Fruit fly (Drosophila melanogaster) whole organism, embryonic: ENCODE measurements around the gene Desi.

ENCODE experiments used
- Aef1 ChIP-seq: fragments of 200-800 bp; sonication (Bioruptor generic); IDR thresholded peaks from 3 replicates; pipeline ENCODE4 v1.3.6; 2022; ENCODE audit warnings: missing biosample characterization, missing genetic modification characterization
- Bdp1 ChIP-seq: fragments of 200-800 bp; sonication (Bioruptor generic); optimal IDR thresholded peaks from 3 replicates; lab custom pipeline; 2016; ENCODE audit warnings: missing biosample characterization, missing genetic modification characterization
- C15 ChIP-seq: fragments of 200-800 bp; sonication (Bioruptor generic); IDR thresholded peaks from 3 replicates; pipeline ENCODE4 v1.3.6; 2022; ENCODE audit warnings: missing biosample characterization, missing genetic modification characterization
- CG10147 ChIP-seq: fragments of 200-800 bp; sonication (Bioruptor generic); optimal IDR thresholded peaks from 2 replicates; lab custom pipeline; 2019; ENCODE audit warnings: missing biosample characterization, mild to moderate bottlenecking, missing genetic modification characterization, moderate library complexity
- CG10654 ChIP-seq: fragments of 200-800 bp; sonication (Bioruptor generic); optimal IDR thresholded peaks from 2 replicates; lab custom pipeline; 2016; ENCODE audit warnings: missing biosample characterization, missing genetic modification characterization
- CG12744 ChIP-seq: fragments of 200-800 bp; sonication (Bioruptor generic); optimal IDR thresholded peaks from 2 replicates; lab custom pipeline; 2016; ENCODE audit warnings: missing biosample characterization, missing genetic modification characterization
- CG14667 ChIP-seq: fragments of 200-800 bp; sonication (Bioruptor generic); IDR thresholded peaks from 2 replicates; pipeline ENCODE4 v1.3.6; 2022; ENCODE audit warnings: missing biosample characterization, missing genetic modification characterization
- CG14860 ChIP-seq: fragments of 200-800 bp; sonication (Bioruptor generic); IDR thresholded peaks from 3 replicates; pipeline ENCODE4 v1.3.6; 2022; ENCODE audit warnings: missing biosample characterization, missing genetic modification characterization; ENCODE audit not compliant: partially characterized antibody
- CG14965 ChIP-seq: fragments of 200-800 bp; sonication (Bioruptor generic); optimal IDR thresholded peaks from 2 replicates; lab custom pipeline; 2016; ENCODE audit warnings: missing biosample characterization, missing genetic modification characterization, borderline replicate concordance
- CG17186 ChIP-seq: fragments of 200-800 bp; sonication (Bioruptor generic); optimal IDR thresholded peaks from 3 replicates; lab custom pipeline; 2017; ENCODE audit warnings: missing biosample characterization, missing genetic modification reagents, missing genetic modification characterization
- CG2678 ChIP-seq: fragments of 200-800 bp; sonication (Bioruptor generic); optimal IDR thresholded peaks from 3 replicates; lab custom pipeline; 2019; ENCODE audit warnings: missing biosample characterization, mild to moderate bottlenecking, missing genetic modification characterization, moderate library complexity
- CG34224 ChIP-seq: fragments of 200-800 bp; sonication (Bioruptor generic); IDR thresholded peaks from 3 replicates; pipeline ENCODE4 v1.3.6; 2022; ENCODE audit warnings: missing biosample characterization, missing genetic modification characterization; ENCODE audit not compliant: partially characterized antibody
- CG43689 ChIP-seq: fragments of 200-800 bp; sonication (Bioruptor generic); IDR thresholded peaks from 2 replicates; pipeline ENCODE4 v1.3.6; 2022; ENCODE audit warnings: missing biosample characterization, missing genetic modification characterization
- CG5953 ChIP-seq: fragments of 200-800 bp; sonication (Bioruptor generic); IDR thresholded peaks from 2 replicates; pipeline ENCODE4 v1.3.6; 2022; ENCODE audit warnings: missing biosample characterization, missing genetic modification characterization
- CG7271 ChIP-seq: fragments of 200-800 bp; sonication (Bioruptor generic); optimal IDR thresholded peaks from 2 replicates; lab custom pipeline; 2018; ENCODE audit warnings: missing biosample characterization, mild to moderate bottlenecking, missing genetic modification characterization, moderate library complexity
- CG8290 ChIP-seq, 3 experiments: fragments of 200-800 bp; sonication (Bioruptor generic); optimal IDR thresholded peaks; 2 replicates each; lab custom pipeline; 2016 to 2019; ENCODE audit warnings: missing biosample characterization in 3 of 3, missing genetic modification characterization in 3 of 3, mild to moderate bottlenecking in 2 of 3, moderate library complexity in 1 of 3
- CG9437 ChIP-seq: fragments of 200-800 bp; sonication (Bioruptor generic); optimal IDR thresholded peaks from 2 replicates; lab custom pipeline; 2018; ENCODE audit warnings: missing biosample characterization, mild to moderate bottlenecking, missing genetic modification characterization
- CG9932 ChIP-seq: fragments of 200-800 bp; sonication (Bioruptor generic); IDR thresholded peaks from 2 replicates; pipeline ENCODE4 v1.3.6; 2022; ENCODE audit warnings: missing biosample characterization, missing genetic modification characterization
- Dbx ChIP-seq: fragments of 200-800 bp; sonication (Bioruptor generic); IDR thresholded peaks from 3 replicates; pipeline ENCODE4 v1.3.6; 2022; ENCODE audit warnings: missing biosample characterization, missing genetic modification characterization
- Dek ChIP-seq: fragments of 200-800 bp; sonication (Bioruptor generic); optimal IDR thresholded peaks from 3 replicates; lab custom pipeline; 2019; ENCODE audit warnings: missing biosample characterization, mild to moderate bottlenecking, missing genetic modification characterization, moderate library complexity
- Dll ChIP-seq: fragments of 200-800 bp; sonication (Bioruptor generic); IDR thresholded peaks from 4 replicates; pipeline ENCODE4 v1.3.6; 2022; ENCODE audit warnings: missing biosample characterization, missing genetic modification characterization; ENCODE audit not compliant: partially characterized antibody
- Hsf ChIP-seq: fragments of 200-800 bp; sonication (Bioruptor generic); optimal IDR thresholded peaks from 3 replicates; lab custom pipeline; 2016; ENCODE audit warnings: missing biosample characterization, missing genetic modification characterization
- Lhr ChIP-seq: fragments of 200-800 bp; sonication (Bioruptor generic); optimal IDR thresholded peaks from 3 replicates; lab custom pipeline; 2017; ENCODE audit warnings: mild to moderate bottlenecking, missing biosample characterization, missing genetic modification reagents, missing genetic modification characterization
- Max ChIP-seq: fragments of 200-800 bp; sonication (Bioruptor generic); optimal IDR thresholded peaks from 2 replicates; lab custom pipeline; 2016; ENCODE audit warnings: missing biosample characterization, mild to moderate bottlenecking, missing genetic modification characterization
- Meics ChIP-seq: fragments of 200-800 bp; sonication (Bioruptor generic); optimal IDR thresholded peaks from 2 replicates; lab custom pipeline; 2017; ENCODE audit warnings: missing biosample characterization, mild to moderate bottlenecking, missing genetic modification characterization
- Myb ChIP-seq: fragments of 200-800 bp; sonication (Bioruptor generic); optimal IDR thresholded peaks from 2 replicates; lab custom pipeline; 2016; ENCODE audit warnings: missing biosample characterization, missing genetic modification characterization
- NfI ChIP-seq: fragments of 200-800 bp; sonication (Bioruptor generic); optimal IDR thresholded peaks from 3 replicates; lab custom pipeline; 2018; ENCODE audit warnings: missing biosample characterization, mild to moderate bottlenecking, missing genetic modification characterization, moderate library complexity
- Poxn ChIP-seq: fragments of 200-800 bp; sonication (Bioruptor generic); IDR thresholded peaks from 2 replicates; pipeline ENCODE4 v1.3.6; 2022; ENCODE audit warnings: missing biosample characterization, missing genetic modification characterization
- ab ChIP-seq: fragments of 200-800 bp; sonication (Bioruptor generic); optimal IDR thresholded peaks from 2 replicates; lab custom pipeline; 2016; ENCODE audit warnings: missing biosample characterization, missing genetic modification characterization
- ac ChIP-seq: fragments of 200-800 bp; sonication (Bioruptor generic); optimal IDR thresholded peaks from 3 replicates; lab custom pipeline; 2017; ENCODE audit warnings: missing biosample characterization, mild to moderate bottlenecking, missing genetic modification characterization
- bab2 ChIP-seq: fragments of 200-800 bp; sonication (Bioruptor generic); optimal IDR thresholded peaks from 2 replicates; lab custom pipeline; 2016; ENCODE audit warnings: missing biosample characterization, missing genetic modification characterization
- cato ChIP-seq: fragments of 200-800 bp; sonication (Bioruptor generic); optimal IDR thresholded peaks from 2 replicates; lab custom pipeline; 2016; ENCODE audit warnings: missing biosample characterization, missing genetic modification characterization, borderline replicate concordance
- chif ChIP-seq, 2 experiments: fragments of 200-800 bp; sonication (Bioruptor generic); optimal IDR thresholded peaks; 3 replicates each; lab custom pipeline; 2016; ENCODE audit warnings: missing biosample characterization in 2 of 2, missing genetic modification characterization in 2 of 2
- disco-r ChIP-seq: fragments of 200-800 bp; sonication (Bioruptor generic); optimal IDR thresholded peaks from 2 replicates; lab custom pipeline; 2016; ENCODE audit warnings: missing biosample characterization, missing genetic modification characterization
- ewg ChIP-seq: fragments of 200-800 bp; sonication (Bioruptor generic); optimal IDR thresholded peaks from 3 replicates; lab custom pipeline; 2017; ENCODE audit warnings: mild to moderate bottlenecking, missing biosample characterization, missing genetic modification reagents, missing genetic modification characterization
- gcm2 ChIP-seq: fragments of 200-800 bp; sonication (Bioruptor generic); optimal IDR thresholded peaks from 2 replicates; lab custom pipeline; 2016; ENCODE audit warnings: missing biosample characterization, missing genetic modification characterization
- ind ChIP-seq: fragments of 200-800 bp; sonication (Bioruptor generic); optimal IDR thresholded peaks from 3 replicates; lab custom pipeline; 2016; ENCODE audit warnings: missing biosample characterization, missing genetic modification characterization
- kni ChIP-seq: fragments of 200-800 bp; sonication (Bioruptor generic); optimal IDR thresholded peaks from 3 replicates; lab custom pipeline; 2017; ENCODE audit warnings: mild to moderate bottlenecking, missing biosample characterization, missing genetic modification reagents, missing genetic modification characterization
- lab ChIP-seq: fragments of 200-800 bp; sonication (Bioruptor generic); optimal IDR thresholded peaks from 3 replicates; lab custom pipeline; 2017; ENCODE audit warnings: missing biosample characterization, missing genetic modification characterization, mild to moderate bottlenecking, moderate library complexity, missing genetic modification reagents
- otp ChIP-seq: fragments of 200-800 bp; sonication (Bioruptor generic); IDR thresholded peaks from 3 replicates; pipeline ENCODE4, ENCODE4 v1.3.6; 2022; ENCODE audit warnings: missing biosample characterization, missing genetic modification characterization
- prd ChIP-seq, 3 experiments: fragments of >200 bp in 2 of 3; fragments of 200-800 bp in 1 of 3; sonication (Bioruptor generic) in 1 of 3; optimal IDR thresholded peaks in 2 of 3; IDR thresholded peaks in 1 of 3; 2 replicates in 2 of 3; 3 replicates in 1 of 3; pipeline versions ENCODE4 v1.3.6 to Lab custom; 2017 to 2022; ENCODE audit warnings: missing biosample characterization in 1 of 3, missing genetic modification characterization in 1 of 3
- row ChIP-seq: fragments of 200-800 bp; sonication (Bioruptor generic); IDR thresholded peaks from 3 replicates; pipeline ENCODE4 v1.3.6; 2022; ENCODE audit warnings: missing biosample characterization, missing genetic modification characterization
- sd ChIP-seq: fragments of 200-800 bp; sonication (Bioruptor generic); optimal IDR thresholded peaks from 3 replicates; lab custom pipeline; 2018; ENCODE audit warnings: missing biosample characterization, mild to moderate bottlenecking, missing genetic modification characterization, moderate library complexity
- sob ChIP-seq: fragments of 200-800 bp; sonication (Bioruptor generic); IDR thresholded peaks from 2 replicates; pipeline ENCODE4 v1.3.6; 2022; ENCODE audit warnings: missing biosample characterization, missing genetic modification characterization
- stc ChIP-seq: fragments of 200-800 bp; sonication (Bioruptor generic); IDR thresholded peaks from 2 replicates; pipeline ENCODE4 v1.3.6; 2022; ENCODE audit warnings: missing biosample characterization, missing genetic modification characterization
- stwl ChIP-seq: fragments of 200-800 bp; sonication (Bioruptor generic); optimal IDR thresholded peaks from 3 replicates; lab custom pipeline; 2018; ENCODE audit warnings: missing biosample characterization, mild to moderate bottlenecking, missing genetic modification characterization, moderate library complexity
- tll ChIP-seq, 2 experiments: fragments of 200-800 bp in 1 of 2; fragments of >200 bp in 1 of 2; sonication (Bioruptor generic) in 1 of 2; optimal IDR thresholded peaks; 2 replicates each; lab custom pipeline; 2017 to 2019; ENCODE audit warnings: missing biosample characterization in 2 of 2, missing genetic modification characterization in 2 of 2, mild to moderate bottlenecking in 1 of 2, moderate library complexity in 1 of 2
- wek ChIP-seq: fragments of 200-800 bp; sonication (Bioruptor generic); optimal IDR thresholded peaks from 3 replicates; lab custom pipeline; 2018; ENCODE audit warnings: missing biosample characterization, mild to moderate bottlenecking, missing genetic modification characterization, moderate library complexity
- zen ChIP-seq: fragments of 200-800 bp; sonication (Bioruptor generic); optimal IDR thresholded peaks from 3 replicates; lab custom pipeline; 2018; ENCODE audit warnings: missing biosample characterization, mild to moderate bottlenecking, missing genetic modification characterization, moderate library complexity

Gene Desi

dm6 chr3R:10788186-10788585 lies 8.8 kb downstream of the Desi start, which contains the start of the genes Art1 and Mcm5 (continued):
- no peak for TF ChIP-seq CG43689 (GFP tag; lab: Robert Waterston, UW)
- no peak for TF ChIP-seq disco-r (GFP tag; lab: Kevin White, UChicago)
- no peak for TF ChIP-seq CG14965
- peak; percentile 55; the same call in 1 of the 3 replicates for TF ChIP-seq Dbx (GFP tag; lab: Robert Waterston, UW)
- no peak for TF ChIP-seq ab (GFP tag; lab: Kevin White, UChicago)
- TF ChIP-seq kni (GFP tag; lab: Kevin White, UChicago) = no peak
- TF ChIP-seq Dll (GFP tag; lab: Robert Waterston, UW) = peak; percentile 99
- no peak for TF ChIP-seq wek (GFP tag; lab: Kevin White, UChicago)
- TF ChIP-seq ind (GFP tag; lab: Kevin White, UChicago) = peak; percentile 54
- no peak for TF ChIP-seq CG14667 (GFP tag; lab: Robert Waterston, UW)
- peak; percentile 75 for TF ChIP-seq CG9932 (GFP tag; lab: Robert Waterston, UW)
- peak; percentile 82 for TF ChIP-seq CG17186 (GFP tag; lab: Kevin White, UChicago)
- peak; percentile 19 for TF ChIP-seq bab2 (GFP tag; lab: Kevin White, UChicago)
- TF ChIP-seq stc (GFP tag; lab: Robert Waterston, UW) = no peak
- no peak for TF ChIP-seq ewg (GFP tag; lab: Kevin White, UChicago)
- TF ChIP-seq Max (GFP tag; lab: Kevin White, UChicago) = peak; percentile 83
- no peak for TF ChIP-seq cato
- peak; percentile 91 for TF ChIP-seq CG34224 (GFP tag; lab: Robert Waterston, UW)
- peak in 1 of 2 experiments; percentile 20 for TF ChIP-seq chif (GFP tag; optimal IDR thresholded peaks at IDR 0.05; lab: Kevin White, UChicago)
- TF ChIP-seq sob (GFP tag; lab: Robert Waterston, UW) = peak; percentile 70
- peak; percentile 24 for TF ChIP-seq Meics
- peak; percentile 30 for TF ChIP-seq CG12744 (GFP tag; lab: Kevin White, UChicago)
- peak; percentile 83 for TF ChIP-seq row (GFP tag; lab: Robert Waterston, UW)
- TF ChIP-seq CG10654 (GFP tag; lab: Kevin White, UChicago) = peak; percentile 23
- TF ChIP-seq stwl (tag; lab: Kevin White, UChicago) = peak; percentile 86
- TF ChIP-seq CG8290 (GFP tag; optimal IDR thresholded peaks at IDR 0.05; lab: Kevin White, UChicago) = peak; percentile 45
- TF ChIP-seq CG8290 (tag; optimal IDR thresholded peaks at IDR 0.05; lab: Kevin White, UChicago) = no peak
- TF ChIP-seq ac (GFP tag; lab: Kevin White, UChicago) = no peak
- no peak for TF ChIP-seq lab (GFP tag; lab: Kevin White, UChicago)
- no peak for TF ChIP-seq Dek (tag; lab: Kevin White, UChicago)
- TF ChIP-seq Myb (GFP tag; lab: Kevin White, UChicago) = peak; percentile 58
- no peak for TF ChIP-seq CG5953 (GFP tag; lab: Robert Waterston, UW)
- peak; percentile 64 for TF ChIP-seq CG10147 (GFP tag; lab: Kevin White, UChicago)
- TF ChIP-seq NfI (GFP tag; lab: Kevin White, UChicago) = peak; percentile 33
- TF ChIP-seq gcm2 (GFP tag; lab: Kevin White, UChicago) = no peak
- peak; percentile 52 for TF ChIP-seq Lhr (GFP tag; lab: Kevin White, UChicago)
- no peak for TF ChIP-seq C15 (GFP tag; lab: Robert Waterston, UW)
- no peak for TF ChIP-seq prd (optimal IDR thresholded peaks at IDR 0.05; lab: Kevin White, UChicago)
- TF ChIP-seq prd (GFP tag; IDR thresholded peaks at IDR 0.05; lab: Robert Waterston, UW) = peak; percentile 19; the same call in 1 of the 3 replicates
- peak; percentile 38 for TF ChIP-seq zen (tag; lab: Kevin White, UChicago)
- peak; percentile 90 for TF ChIP-seq CG14860
- no peak for TF ChIP-seq Poxn (GFP tag; lab: Robert Waterston, UW)
- peak; percentile 31 to 59 for TF ChIP-seq tll (GFP tag; optimal IDR thresholded peaks at IDR 0.05; lab: Kevin White, UChicago)
- no peak for TF ChIP-seq CG9437
- TF ChIP-seq otp = no peak
- peak; percentile 16 for TF ChIP-seq sd (tag; lab: Kevin White, UChicago)
- peak; percentile 70 for TF ChIP-seq Hsf (GFP tag; lab: Kevin White, UChicago)
- no peak for TF ChIP-seq CG7271 (tag; lab: Kevin White, UChicago)
- 0 out of 3 replicates have a peak, but pooled peaks have one; percentile 18 for TF ChIP-seq Aef1 (GFP tag; lab: Robert Waterston, UW)
- no peak for TF ChIP-seq Bdp1 (GFP tag; lab: Kevin White, UChicago)
- no peak for TF ChIP-seq CG2678 (tag; lab: Kevin White, UChicago)
